Fruit fly (Drosophila melanogaster) whole organism, embryonic: Measurements from ENCODE around the gene CG6602.

Source experiments
- Ada2b ChIP-seq: fragments of 200-800 bp; sonication (Bioruptor generic); IDR thresholded peaks from 2 replicates; pipeline ENCODE4 v1.3.6; 2022; ENCODE audit warnings: missing biosample characterization, missing genetic modification characterization
- Atf6 ChIP-seq: fragments of 200-800 bp; sonication (Bioruptor generic); IDR thresholded peaks from 2 replicates; pipeline ENCODE4 v1.3.6; 2022; ENCODE audit warnings: missing biosample characterization, missing genetic modification characterization
- Blimp-1 ChIP-seq: fragments of 200-800 bp; sonication (Bioruptor generic); optimal IDR thresholded peaks from 3 replicates; lab custom pipeline; 2018; ENCODE audit warnings: missing biosample characterization, missing genetic modification characterization, mild to moderate bottlenecking, moderate library complexity, missing genetic modification reagents
- BtbVII ChIP-seq: fragments of 200-800 bp; sonication (Bioruptor generic); optimal IDR thresholded peaks from 3 replicates; lab custom pipeline; 2017; ENCODE audit warnings: missing biosample characterization, mild to moderate bottlenecking, missing genetic modification characterization
- C15 ChIP-seq: fragments of 200-800 bp; sonication (Bioruptor generic); IDR thresholded peaks from 3 replicates; pipeline ENCODE4 v1.3.6; 2022; ENCODE audit warnings: missing biosample characterization, missing genetic modification characterization
- CG11696 ChIP-seq: fragments of 200-800 bp; sonication (Bioruptor generic); IDR thresholded peaks from 2 replicates; pipeline ENCODE4 v1.3.6; 2022; ENCODE audit warnings: missing biosample characterization, missing genetic modification characterization
- CG13775 ChIP-seq: fragments of 200-800 bp; sonication (Bioruptor generic); optimal IDR thresholded peaks from 3 replicates; lab custom pipeline; 2017; ENCODE audit warnings: missing biosample characterization, mild to moderate bottlenecking, missing genetic modification characterization
- CG15011 ChIP-seq: fragments of 200-800 bp; sonication (Bioruptor generic); optimal IDR thresholded peaks from 3 replicates; lab custom pipeline; 2018; ENCODE audit warnings: missing biosample characterization, mild to moderate bottlenecking, missing genetic modification characterization
- CG17186 ChIP-seq: fragments of 200-800 bp; sonication (Bioruptor generic); optimal IDR thresholded peaks from 3 replicates; lab custom pipeline; 2017; ENCODE audit warnings: missing biosample characterization, missing genetic modification reagents, missing genetic modification characterization
- CG1792 ChIP-seq: fragments of 200-800 bp; sonication (Bioruptor generic); optimal IDR thresholded peaks from 2 replicates; lab custom pipeline; 2016; ENCODE audit warnings: missing biosample characterization, missing genetic modification characterization
- CG1832 ChIP-seq: fragments of 200-800 bp; sonication (Bioruptor generic); optimal IDR thresholded peaks from 2 replicates; lab custom pipeline; 2017; ENCODE audit warnings: missing biosample characterization, mild to moderate bottlenecking, missing genetic modification characterization, inconsistent platforms
- CG31388 ChIP-seq: fragments of 200-800 bp; sonication (Bioruptor generic); optimal IDR thresholded peaks from 2 replicates; lab custom pipeline; 2016; ENCODE audit warnings: missing biosample characterization, missing genetic modification characterization
- CG4360 ChIP-seq: fragments of 200-800 bp; sonication (Bioruptor generic); IDR thresholded peaks from 2 replicates; pipeline ENCODE4 v1.3.6; 2022; ENCODE audit warnings: missing biosample characterization, missing genetic modification characterization
- CG6654 ChIP-seq: fragments of 200-800 bp; sonication (Bioruptor generic); optimal IDR thresholded peaks from 2 replicates; lab custom pipeline; 2017; ENCODE audit warnings: missing biosample characterization, mild to moderate bottlenecking, missing genetic modification characterization
- CG8089 ChIP-seq: fragments of 200-800 bp; sonication (Bioruptor generic); optimal IDR thresholded peaks from 3 replicates; lab custom pipeline; 2016; ENCODE audit warnings: missing biosample characterization, missing genetic modification characterization
- CG8924 ChIP-seq: fragments of 200-800 bp; optimal IDR thresholded peaks from 3 replicates; lab custom pipeline; 2019; ENCODE audit warnings: missing biosample characterization, mild to moderate bottlenecking, missing genetic modification characterization, moderate library complexity
- CrebB ChIP-seq: fragments of 200-800 bp; sonication (Bioruptor generic); optimal IDR thresholded peaks from 3 replicates; lab custom pipeline; 2018; ENCODE audit warnings: missing biosample characterization, mild to moderate bottlenecking, missing genetic modification characterization
- Dip3 ChIP-seq: fragments of 200-800 bp; sonication (Bioruptor generic); optimal IDR thresholded peaks from 3 replicates; lab custom pipeline; 2016; ENCODE audit warnings: missing biosample characterization, missing genetic modification characterization
- Gug ChIP-seq: fragments of 200-800 bp; sonication (Bioruptor generic); IDR thresholded peaks from 4 replicates; pipeline ENCODE4 v1.3.6; 2022; ENCODE audit warnings: missing biosample characterization, missing genetic modification characterization
- Mrtf ChIP-seq: fragments of 200-800 bp; sonication (Bioruptor generic); IDR thresholded peaks from 3 replicates; pipeline ENCODE4 v1.3.6; 2022; ENCODE audit warnings: missing biosample characterization, missing genetic modification characterization
- Nf-YB ChIP-seq: fragments of 200-800 bp; sonication (Bioruptor generic); optimal IDR thresholded peaks from 3 replicates; lab custom pipeline; 2019; ENCODE audit warnings: missing biosample characterization, mild to moderate bottlenecking, missing genetic modification characterization, moderate library complexity
- Nf-YC ChIP-seq: fragments of 200-800 bp; optimal IDR thresholded peaks from 3 replicates; lab custom pipeline; 2019; ENCODE audit warnings: missing biosample characterization, mild to moderate bottlenecking, missing genetic modification characterization, moderate library complexity
- Pdp1 ChIP-seq, 2 experiments: fragments of 200-800 bp; sonication (Bioruptor generic); optimal IDR thresholded peaks; 3 replicates each; lab custom pipeline; 2016; ENCODE audit warnings: missing biosample characterization in 2 of 2, missing genetic modification characterization in 2 of 2, mild to moderate bottlenecking in 1 of 2, moderate library complexity in 1 of 2
- TFAM ChIP-seq: fragments of 200-800 bp; sonication (Bioruptor generic); optimal IDR thresholded peaks from 2 replicates; lab custom pipeline; 2017; ENCODE audit warnings: missing biosample characterization, missing genetic modification characterization, inconsistent platforms
- ab ChIP-seq: fragments of 200-800 bp; sonication (Bioruptor generic); optimal IDR thresholded peaks from 2 replicates; lab custom pipeline; 2016; ENCODE audit warnings: missing biosample characterization, missing genetic modification characterization
- ac ChIP-seq: fragments of 200-800 bp; sonication (Bioruptor generic); optimal IDR thresholded peaks from 3 replicates; lab custom pipeline; 2017; ENCODE audit warnings: missing biosample characterization, mild to moderate bottlenecking, missing genetic modification characterization
- cas ChIP-seq: fragments of 200-800 bp; sonication (Bioruptor generic); IDR thresholded peaks from 2 replicates; pipeline ENCODE4 v1.3.6; 2022; ENCODE audit warnings: missing biosample characterization, missing genetic modification characterization
- cato ChIP-seq: fragments of 200-800 bp; sonication (Bioruptor generic); optimal IDR thresholded peaks from 2 replicates; lab custom pipeline; 2016; ENCODE audit warnings: missing biosample characterization, missing genetic modification characterization, borderline replicate concordance
- chif ChIP-seq, 2 experiments: fragments of 200-800 bp; sonication (Bioruptor generic); optimal IDR thresholded peaks; 3 replicates each; lab custom pipeline; 2016; ENCODE audit warnings: missing biosample characterization in 2 of 2, missing genetic modification characterization in 2 of 2
- corto ChIP-seq: fragments of 200-800 bp; sonication (Bioruptor generic); optimal IDR thresholded peaks from 2 replicates; lab custom pipeline; 2016; ENCODE audit warnings: missing biosample characterization, mild to moderate bottlenecking, missing genetic modification characterization, moderate library complexity
- da ChIP-seq: fragments of 200-800 bp; sonication (Bioruptor generic); optimal IDR thresholded peaks from 2 replicates; lab custom pipeline; 2016; ENCODE audit warnings: missing biosample characterization, missing genetic modification characterization
- fd102C ChIP-seq: fragments of 200-800 bp; sonication (Bioruptor generic); optimal IDR thresholded peaks from 2 replicates; lab custom pipeline; 2018; ENCODE audit warnings: missing biosample characterization, mild to moderate bottlenecking, missing genetic modification characterization, moderate library complexity
- hbn ChIP-seq: fragments of 200-800 bp; sonication (Bioruptor generic); IDR thresholded peaks from 2 replicates; pipeline ENCODE4 v1.3.6; 2022; ENCODE audit warnings: missing biosample characterization, missing genetic modification characterization; ENCODE audit not compliant: partially characterized antibody
- kah ChIP-seq: fragments of 200-800 bp; sonication (Bioruptor generic); optimal IDR thresholded peaks from 2 replicates; lab custom pipeline; 2018; ENCODE audit warnings: missing biosample characterization, mild to moderate bottlenecking, missing genetic modification characterization
- knrl ChIP-seq: fragments of 200-800 bp; sonication (Bioruptor generic); IDR thresholded peaks from 3 replicates; pipeline ENCODE4 v1.3.6; 2022; ENCODE audit warnings: missing biosample characterization, missing genetic modification characterization; ENCODE audit not compliant: partially characterized antibody
- lov ChIP-seq, 2 experiments: fragments of 200-800 bp in 1 of 2; fragments of >200 bp in 1 of 2; sonication (Bioruptor generic) in 1 of 2; IDR thresholded peaks in 1 of 2; optimal IDR thresholded peaks in 1 of 2; 2 replicates in 1 of 2; 3 replicates in 1 of 2; pipeline versions ENCODE4 v1.3.6 to Lab custom; 2017 to 2022; ENCODE audit warnings: missing biosample characterization in 1 of 2, missing genetic modification characterization in 1 of 2
- mirr ChIP-seq: fragments of 200-800 bp; sonication (Bioruptor generic); optimal IDR thresholded peaks from 3 replicates; lab custom pipeline; 2018; ENCODE audit warnings: missing biosample characterization, mild to moderate bottlenecking, missing genetic modification characterization
- onecut ChIP-seq: fragments of 200-800 bp; sonication (Bioruptor generic); IDR thresholded peaks from 2 replicates; pipeline ENCODE4 v1.3.6; 2022; ENCODE audit warnings: missing biosample characterization, missing genetic modification characterization
- pho ChIP-seq: fragments of 200-800 bp; sonication (Bioruptor generic); optimal IDR thresholded peaks from 2 replicates; lab custom pipeline; 2016; ENCODE audit warnings: missing biosample characterization, missing genetic modification characterization
- psq ChIP-seq: fragments of 200-800 bp; sonication (Bioruptor generic); optimal IDR thresholded peaks from 2 replicates; lab custom pipeline; 2017; ENCODE audit warnings: missing biosample characterization, missing genetic modification characterization
- row ChIP-seq: fragments of 200-800 bp; sonication (Bioruptor generic); IDR thresholded peaks from 3 replicates; pipeline ENCODE4 v1.3.6; 2022; ENCODE audit warnings: missing biosample characterization, missing genetic modification characterization
- sim ChIP-seq: fragments of 200-800 bp; sonication (Bioruptor generic); IDR thresholded peaks from 2 replicates; pipeline ENCODE4 v1.3.6; 2022; ENCODE audit warnings: missing biosample characterization, missing genetic modification characterization
- slou ChIP-seq: fragments of 200-800 bp; sonication (Bioruptor generic); optimal IDR thresholded peaks from 3 replicates; lab custom pipeline; 2016; ENCODE audit warnings: missing biosample characterization, missing genetic modification characterization
- sna ChIP-seq: fragments of 200-800 bp; sonication (Bioruptor generic); IDR thresholded peaks from 2 replicates; pipeline ENCODE4 v1.3.6; 2022; ENCODE audit warnings: missing biosample characterization, missing genetic modification characterization; ENCODE audit not compliant: partially characterized antibody
- stc ChIP-seq: fragments of 200-800 bp; sonication (Bioruptor generic); IDR thresholded peaks from 2 replicates; pipeline ENCODE4 v1.3.6; 2022; ENCODE audit warnings: missing biosample characterization, missing genetic modification characterization
- tll ChIP-seq, 2 experiments: fragments of 200-800 bp in 1 of 2; fragments of >200 bp in 1 of 2; sonication (Bioruptor generic) in 1 of 2; optimal IDR thresholded peaks; 2 replicates each; lab custom pipeline; 2017 to 2019; ENCODE audit warnings: missing biosample characterization in 2 of 2, missing genetic modification characterization in 2 of 2, mild to moderate bottlenecking in 1 of 2, moderate library complexity in 1 of 2
- tx ChIP-seq: fragments of 200-800 bp; sonication (Bioruptor generic); optimal IDR thresholded peaks from 2 replicates; lab custom pipeline; 2016; ENCODE audit warnings: missing biosample characterization, missing genetic modification characterization
- wek ChIP-seq: fragments of 200-800 bp; sonication (Bioruptor generic); optimal IDR thresholded peaks from 3 replicates; lab custom pipeline; 2018; ENCODE audit warnings: missing biosample characterization, mild to moderate bottlenecking, missing genetic modification characterization, moderate library complexity

Gene CG6602

dm6 chr3L:6071454-6072189 lies at the start of gene CG6602 (continued):
- TF ChIP-seq CrebB (tag; lab: Kevin White, UChicago) (peak; percentile 5), onecut (GFP tag; lab: Robert Waterston, UW) (peak; percentile 66), Blimp-1 (peak; percentile 59), Atf6 (GFP tag; lab: Robert Waterston, UW) (peak; percentile 17; the same call in 1 of the 2 replicates), chif (GFP tag; optimal IDR thresholded peaks at IDR 0.05; lab: Kevin White, UChicago) (peak; percentile 10 to 51), lov (optimal IDR thresholded peaks at IDR 0.05; lab: Kevin White, UChicago) (no peak), lov (GFP tag; IDR thresholded peaks at IDR 0.05; lab: Robert Waterston, UW) (peak; percentile 68), tll (GFP tag; optimal IDR thresholded peaks at IDR 0.05; lab: Kevin White, UChicago) (no peak), pho (GFP tag; lab: Kevin White, UChicago) (no peak), sna (GFP tag; lab: Robert Waterston, UW) (no peak), CG15011 (GFP tag; lab: Kevin White, UChicago) (peak; percentile 60), hbn (no peak), Nf-YC (tag; lab: Kevin White, UChicago) (no peak), knrl (GFP tag; lab: Robert Waterston, UW) (no peak), BtbVII (GFP tag; lab: Kevin White, UChicago) (peak; percentile 65), Gug (GFP tag; lab: Robert Waterston, UW) (peak; percentile 46; the same call in 2 of the 4 replicates), stc (peak; percentile 72; the same call in 1 of the 2 replicates), TFAM (GFP tag; lab: Kevin White, UChicago) (peak; percentile 14), cato (GFP tag; lab: Kevin White, UChicago) (peak; percentile 30), CG13775 (GFP tag; lab: Kevin White, UChicago) (peak; percentile 69), CG4360 (GFP tag; lab: Robert Waterston, UW) (no peak), psq (GFP tag; lab: Kevin White, UChicago) (no peak), CG1832 (GFP tag; lab: Kevin White, UChicago) (no peak), da (no peak), Pdp1 (GFP tag; optimal IDR thresholded peaks at IDR 0.05; lab: Kevin White, UChicago) (peak; percentile 33 to 41), CG31388 (no peak), CG8089 (GFP tag; lab: Kevin White, UChicago) (peak; percentile 55), ac (GFP tag; lab: Kevin White, UChicago) (peak; percentile 45), ab (GFP tag; lab: Kevin White, UChicago) (no peak), CG11696 (GFP tag; lab: Robert Waterston, UW) (0 out of 2 replicates have a peak, but pooled peaks have one; percentile 49), kah (GFP tag; lab: Kevin White, UChicago) (peak; percentile 26), fd102C (GFP tag; lab: Kevin White, UChicago) (peak; percentile 10), slou (GFP tag; lab: Kevin White, UChicago) (peak; percentile 61), CG17186 (no peak), cas (GFP tag; lab: Robert Waterston, UW) (peak; percentile 69), wek (GFP tag; lab: Kevin White, UChicago) (peak; percentile 6), sim (GFP tag; lab: Robert Waterston, UW) (no peak), CG1792 (peak; percentile 39), CG6654 (peak; percentile 61), CG8924 (no peak), row (0 out of 3 replicates have a peak, but pooled peaks have one; percentile 18), mirr (GFP tag; lab: Kevin White, UChicago) (peak; percentile 70), corto (GFP tag; lab: Kevin White, UChicago) (no peak), Dip3 (peak; percentile 50), Ada2b (peak; percentile 62; the same call in 1 of the 2 replicates), Nf-YB (GFP tag; lab: Kevin White, UChicago) (no peak), tx (no peak), Mrtf (GFP tag; lab: Robert Waterston, UW) (peak; percentile 72; the same call in 2 of the 3 replicates), C15 (GFP tag; lab: Robert Waterston, UW) (peak; percentile 42; the same call in 1 of the 3 replicates)
